Fruit fly (Drosophila melanogaster): ENCODE measurements around the gene CG17544.

CG17544 gene

DNA sequence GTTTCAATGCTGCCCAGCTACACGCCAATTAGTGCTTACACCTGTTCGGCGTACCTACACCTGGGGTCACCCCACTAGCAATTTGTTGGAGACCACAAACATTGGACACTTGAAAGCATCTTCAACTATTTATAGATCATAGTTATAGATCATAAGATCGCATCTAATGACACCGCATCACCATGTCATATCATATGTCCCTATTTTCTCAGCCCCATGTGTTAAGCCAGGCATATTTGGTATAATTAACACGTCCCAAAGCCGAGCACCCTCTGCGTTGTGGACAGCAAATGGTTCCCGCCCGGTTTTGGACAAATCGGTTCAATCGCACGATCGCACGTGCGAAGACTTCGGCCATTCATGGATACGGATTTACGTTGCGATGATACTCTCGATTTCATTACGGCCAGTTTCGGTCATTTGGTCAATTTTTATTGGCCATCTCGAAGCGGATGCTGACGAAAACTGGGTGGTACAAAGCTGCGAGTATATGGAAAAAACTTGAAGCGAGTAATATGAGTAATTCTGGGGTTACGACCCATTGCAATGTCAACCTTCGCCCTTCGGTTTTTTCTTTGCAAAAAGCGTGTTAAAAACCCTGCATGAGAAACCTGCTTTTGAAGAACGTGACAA is 41.4 kb upstream of the CG17544 start (continued):
- peak; percentile 91 for TF ChIP-seq org-1 (GFP tag; optimal IDR thresholded peaks at IDR 0.05)
- peak; percentile 64 for TF ChIP-seq wek (GFP tag; optimal IDR thresholded peaks at IDR 0.05)
- TF ChIP-seq z (GFP tag; IDR thresholded peaks at IDR 0.05): no peak
- peak; percentile 88 for TF ChIP-seq HLH54F (GFP tag; optimal IDR thresholded peaks at IDR 0.05)
- peak; percentile 61 for TF ChIP-seq nerfin-1 (tag; optimal IDR thresholded peaks at IDR 0.05)
- peak; percentile 44 for TF ChIP-seq vfl (GFP tag; optimal IDR thresholded peaks at IDR 0.05)
- peak; percentile 89 for TF ChIP-seq Dbx (GFP tag; IDR thresholded peaks at IDR 0.05)
- no peak for TF ChIP-seq HLHmδ (GFP tag; optimal IDR thresholded peaks at IDR 0.05)
- TF ChIP-seq CG11696 (GFP tag; IDR thresholded peaks at IDR 0.05): peak; percentile 93
- TF ChIP-seq slou (GFP tag; optimal IDR thresholded peaks at IDR 0.05): no peak
- TF ChIP-seq Dip2 (GFP tag; IDR thresholded peaks at IDR 0.05): no peak
- TF ChIP-seq CG18262 (tag; optimal IDR thresholded peaks at IDR 0.05): peak; percentile 70
- peak; percentile 62 for TF ChIP-seq CG32772 (GFP tag; IDR thresholded peaks at IDR 0.05)
- no peak for TF ChIP-seq CG14965 (GFP tag; optimal IDR thresholded peaks at IDR 0.05; ENCODE audit: borderline replicate concordance)
- no peak for TF ChIP-seq Sin3A (optimal IDR thresholded peaks at IDR 0.05)
- no peak for TF ChIP-seq dan (GFP tag; IDR thresholded peaks at IDR 0.05)
- peak; percentile 92 for TF ChIP-seq CG1603 (tag; optimal IDR thresholded peaks at IDR 0.05)
- no peak for TF ChIP-seq tll (GFP tag; optimal IDR thresholded peaks at IDR 0.05)
- TF ChIP-seq pita (GFP tag; optimal IDR thresholded peaks at IDR 0.05): no peak
- no peak; the same call in 2 of the 3 replicates for TF ChIP-seq CG11560 (tag; IDR thresholded peaks at IDR 0.05)
- peak; percentile 52; the same call in 1 of the 2 replicates for TF ChIP-seq sens-2 (GFP tag; IDR thresholded peaks at IDR 0.05)
- TF ChIP-seq Six4 (GFP tag; optimal IDR thresholded peaks at IDR 0.05): peak; percentile 64
- peak; percentile 84 for TF ChIP-seq dysf (GFP tag; IDR thresholded peaks at IDR 0.05)
- TF ChIP-seq Xrp1 (GFP tag; IDR thresholded peaks at IDR 0.05): peak; percentile 80
- TF ChIP-seq Pdp1 (GFP tag; optimal IDR thresholded peaks at IDR 0.05): peak; percentile 58 to 62
- 0 out of 2 replicates have a peak, but pooled peaks have one; percentile 22 for TF ChIP-seq toy (GFP tag; IDR thresholded peaks at IDR 0.05)
- TF ChIP-seq chn (GFP tag; optimal IDR thresholded peaks at IDR 0.05): peak; percentile 83
- peak; percentile 16 for TF ChIP-seq CG30020 (tag; optimal IDR thresholded peaks at IDR 0.05)
- peak; percentile 58 for TF ChIP-seq Abd-B (GFP tag; optimal IDR thresholded peaks at IDR 0.05)
- peak; percentile 71 for TF ChIP-seq CG11398 (GFP tag; optimal IDR thresholded peaks at IDR 0.05)
- TF ChIP-seq NK7.1 (GFP tag; optimal IDR thresholded peaks at IDR 0.05): peak; percentile 66
- no peak for TF ChIP-seq sim (GFP tag; IDR thresholded peaks at IDR 0.05)
- TF ChIP-seq Doc3 (GFP tag; IDR thresholded peaks at IDR 0.05; ENCODE audit: partially characterized antibody): no peak
- TF ChIP-seq esg (GFP tag; conservative IDR thresholded peaks at IDR 0.05): peak; percentile 83
- peak; percentile 73 for TF ChIP-seq CHES-1-like (GFP tag; optimal IDR thresholded peaks at IDR 0.05)
- TF ChIP-seq sug (tag; optimal IDR thresholded peaks at IDR 0.05): peak; percentile 35
- no peak for TF ChIP-seq yki (optimal IDR thresholded peaks at IDR 0.05)
- peak; percentile 42 for TF ChIP-seq CG8944 (GFP tag; optimal IDR thresholded peaks at IDR 0.05)
- no peak for TF ChIP-seq TFAM (GFP tag; optimal IDR thresholded peaks at IDR 0.05)
- TF ChIP-seq hkb (optimal IDR thresholded peaks at IDR 0.05): no peak
- TF ChIP-seq hkb (GFP tag; IDR thresholded peaks at IDR 0.05): peak; percentile 97
- peak; percentile 63 for TF ChIP-seq CG10654 (GFP tag; optimal IDR thresholded peaks at IDR 0.05)
- TF ChIP-seq CG14860 (GFP tag; IDR thresholded peaks at IDR 0.05; ENCODE audit: partially characterized antibody): no peak
- TF ChIP-seq Mad (GFP tag; optimal IDR thresholded peaks at IDR 0.05): peak; percentile 74
- TF ChIP-seq run (tag; optimal IDR thresholded peaks at IDR 0.05): peak; percentile 90
- peak; percentile 56 for TF ChIP-seq CG10147 (GFP tag; optimal IDR thresholded peaks at IDR 0.05)
- TF ChIP-seq CG1792 (GFP tag; optimal IDR thresholded peaks at IDR 0.05): peak; percentile 31
- peak; percentile 59 for TF ChIP-seq CG9876 (GFP tag; optimal IDR thresholded peaks at IDR 0.05)
- TF ChIP-seq pb (GFP tag; optimal IDR thresholded peaks at IDR 0.05): peak; percentile 64
- TF ChIP-seq fd3F (GFP tag; optimal IDR thresholded peaks at IDR 0.05): peak; percentile 88
- peak; percentile 57 for TF ChIP-seq Lhr (GFP tag; optimal IDR thresholded peaks at IDR 0.05)
